Fruit fly (Drosophila melanogaster): ENCODE data around the gene CG11583.

The CG11583 gene

dm6 chr3L:4262384-4262783 lies 20.2 kb downstream of the CG11583 start, which contains the start of the genes CG11586 and VhaM9.7-a (continued):
- TF ChIP-seq Xbp1 (GFP tag; optimal IDR thresholded peaks at IDR 0.05) (peak; percentile 41), disco-r (GFP tag; optimal IDR thresholded peaks at IDR 0.05) (no peak), Nf-YB (GFP tag; optimal IDR thresholded peaks at IDR 0.05) (no peak), Fer3 (tag; optimal IDR thresholded peaks at IDR 0.05) (no peak), CG13894 (tag; optimal IDR thresholded peaks at IDR 0.05) (no peak), CG15011 (GFP tag; optimal IDR thresholded peaks at IDR 0.05) (no peak), CG11093 (GFP tag; IDR thresholded peaks at IDR 0.05) (no peak), CG12942 (GFP tag; optimal IDR thresholded peaks at IDR 0.05) (no peak), D19A (tag; optimal IDR thresholded peaks at IDR 0.05) (peak; percentile 23), gfzf (GFP tag; optimal IDR thresholded peaks at IDR 0.05) (peak; percentile 56), run (tag; optimal IDR thresholded peaks at IDR 0.05) (no peak), ken (GFP tag; IDR thresholded peaks at IDR 0.05) (no peak), CG11504 (tag; optimal IDR thresholded peaks at IDR 0.05) (no peak), ERR (GFP tag; optimal IDR thresholded peaks at IDR 0.05) (no peak), ase (GFP tag; IDR thresholded peaks at IDR 0.05) (no peak), lmd (GFP tag; IDR thresholded peaks at IDR 0.05) (no peak), tx (GFP tag; optimal IDR thresholded peaks at IDR 0.05) (no peak), CG8388 (GFP tag; optimal IDR thresholded peaks at IDR 0.05) (peak; percentile 20), so (GFP tag; IDR thresholded peaks at IDR 0.05) (no peak), Camta (GFP tag; optimal IDR thresholded peaks at IDR 0.05) (no peak), CG8924 (tag; optimal IDR thresholded peaks at IDR 0.05) (peak; percentile 16), CG2129 (GFP tag; IDR thresholded peaks at IDR 0.05; ENCODE audit: partially characterized antibody) (peak; percentile 37; the same call in 1 of the 2 replicates), kay (GFP tag; optimal IDR thresholded peaks at IDR 0.05) (no peak), bbx (GFP tag; IDR thresholded peaks at IDR 0.05; ENCODE audit: partially characterized antibody) (0 out of 2 replicates have a peak, but pooled peaks have one; percentile 9), Hmr (GFP tag; optimal IDR thresholded peaks at IDR 0.05) (peak; percentile 25), CG1603 (tag; optimal IDR thresholded peaks at IDR 0.05) (peak; percentile 18), Adf1 (GFP tag; IDR thresholded peaks at IDR 0.05) (no peak), eve (GFP tag; optimal IDR thresholded peaks at IDR 0.05) (no peak), CG10654 (GFP tag; optimal IDR thresholded peaks at IDR 0.05) (no peak), CG9797 (GFP tag; optimal IDR thresholded peaks at IDR 0.05) (no peak), sens (GFP tag) (peak; percentile 74), Hand (GFP tag; optimal IDR thresholded peaks at IDR 0.05) (no peak), gem (tag; optimal IDR thresholded peaks at IDR 0.05) (peak; percentile 49), peb (GFP tag; IDR thresholded peaks at IDR 0.05) (no peak), kni (GFP tag; optimal IDR thresholded peaks at IDR 0.05) (no peak), Dek (tag; optimal IDR thresholded peaks at IDR 0.05) (no peak), CG15073 (GFP tag; optimal IDR thresholded peaks at IDR 0.05) (no peak), E2f1 (GFP tag; IDR thresholded peaks at IDR 0.05) (no peak), CG9437 (GFP tag; optimal IDR thresholded peaks at IDR 0.05) (no peak), Chrac-16 (GFP tag; optimal IDR thresholded peaks at IDR 0.05) (peak; percentile 2), gsb-n (tag; optimal IDR thresholded peaks at IDR 0.05) (peak; percentile 11), Xrp1 (GFP tag; IDR thresholded peaks at IDR 0.05) (no peak; the same call in 1 of the 2 replicates), sens-2 (GFP tag; IDR thresholded peaks at IDR 0.05) (no peak), Jarid2 (GFP tag; optimal IDR thresholded peaks at IDR 0.05) (no peak), Bdp1 (GFP tag; optimal IDR thresholded peaks at IDR 0.05) (no peak), Fer2 (tag; optimal IDR thresholded peaks at IDR 0.05) (no peak), CG17829 (tag; optimal IDR thresholded peaks at IDR 0.05) (peak; percentile 36), nerfin-1 (tag; optimal IDR thresholded peaks at IDR 0.05) (no peak), lov (optimal IDR thresholded peaks at IDR 0.05) (no peak), lov (GFP tag; IDR thresholded peaks at IDR 0.05) (no peak), bowl (GFP tag; IDR thresholded peaks at IDR 0.05) (no peak), CG4617 (GFP tag; optimal IDR thresholded peaks at IDR 0.05; ENCODE audit: borderline replicate concordance) (peak; percentile 64)
